Worm (Caenorhabditis elegans): ENCODE results near the gene sri-42.
"Not testable (repeated sequence)": the region's sequence is repeated elsewhere in the genome, so short reads cannot be mapped to it uniquely, and the experiment has no call there.

ce11 chrII:3144552-3144951, 1.8 kb upstream of the sri-42 start, which contains the start of gene sri-43:
- not testable (repeated sequence) for TF ChIP-seq F44E2.7 (GFP tag; IDR thresholded peaks at IDR 0.05); pqm-1 (tag; optimal IDR thresholded peaks at IDR 0.05); ama-1 (optimal IDR thresholded peaks at IDR 0.05); madf-9 (GFP tag; conservative IDR thresholded peaks at IDR 0.05); cey-2 (tag; optimal IDR thresholded peaks at IDR 0.05; ENCODE audit: borderline replicate concordance, insufficient read depth); unc-39 (tag; optimal IDR thresholded peaks at IDR 0.05); ceh-28 (tag; optimal IDR thresholded peaks at IDR 0.05); ctbp-1 (GFP tag; IDR thresholded peaks at IDR 0.05); Y75B8A.6 (GFP tag; IDR thresholded peaks at IDR 0.05); spr-1 (tag; optimal IDR thresholded peaks at IDR 0.05); fos-1 (tag; optimal IDR thresholded peaks at IDR 0.05); dmd-6 (GFP tag; IDR thresholded peaks at IDR 0.05)

Data from whole organism, L4 larva.